Worm (Caenorhabditis elegans): Measurements from ENCODE around the gene F11A5.15.

DNA sequence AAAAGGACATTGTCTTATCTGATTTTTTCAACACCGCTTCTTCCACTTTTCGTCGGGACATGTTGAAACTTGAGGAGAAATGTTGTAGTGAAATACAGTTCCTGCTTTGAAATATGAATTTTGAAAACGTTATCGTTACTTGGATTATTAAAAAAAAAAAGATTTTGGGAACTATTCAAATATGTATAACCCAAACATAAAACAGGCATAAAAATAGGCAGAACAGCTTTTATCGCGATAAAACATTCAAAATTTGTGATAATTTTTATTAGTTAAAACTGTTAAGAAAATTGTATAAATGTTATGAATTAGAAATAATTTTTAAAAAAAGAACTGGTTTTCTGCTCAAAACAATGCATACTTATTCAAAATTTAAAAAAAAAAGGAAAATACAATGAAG is 38.0 kb upstream of the F11A5.15 start, which contains the start of gene bgnt-1.3:
- TF ChIP-seq nfya-1 (tag; optimal IDR thresholded peaks at IDR 0.05; ENCODE audit: borderline replicate concordance, insufficient read depth) (no peak), nhr-90 (tag; optimal IDR thresholded peaks at IDR 0.05) (no peak)
